Fruit fly (Drosophila melanogaster): ENCODE data around the gene Cp18.

dm6 chr3L:8772998-8773684, 46.5 kb downstream of the Cp18 start:
- TF ChIP-seq br (GFP tag; optimal IDR thresholded peaks at IDR 0.05): no peak
- no peak for TF ChIP-seq Hr78 (GFP tag; optimal IDR thresholded peaks at IDR 0.05)
- TF ChIP-seq Hnf4 (GFP tag; optimal IDR thresholded peaks at IDR 0.05): no peak
- TF ChIP-seq Dfd (GFP tag; optimal IDR thresholded peaks at IDR 0.05): no peak
- TF ChIP-seq Sp1 (GFP tag; optimal IDR thresholded peaks at IDR 0.05): no peak
- no peak for TF ChIP-seq usp (GFP tag; optimal IDR thresholded peaks at IDR 0.05)
- TF ChIP-seq OdsH (GFP tag; optimal IDR thresholded peaks at IDR 0.05): no peak
- no peak for TF ChIP-seq pan (optimal IDR thresholded peaks at IDR 0.05)
- no peak for TF ChIP-seq sage (GFP tag; optimal IDR thresholded peaks at IDR 0.05)
- TF ChIP-seq ey (GFP tag; optimal IDR thresholded peaks at IDR 0.05): peak; percentile 10
- peak; percentile 20 for TF ChIP-seq fru (GFP tag; optimal IDR thresholded peaks at IDR 0.05)
- no peak for TF ChIP-seq tai (GFP tag; optimal IDR thresholded peaks at IDR 0.05)

Data from whole organism, wandering third instar larva.